Fruit fly (Drosophila melanogaster): ENCODE measurements around the gene Trf2.
A peak's percentile ranks its signal among the peaks of the same experiment; 100 is the strongest.

Gene Trf2

dm6 chrX:8398177-8399018 lies 10.7 kb upstream of the Trf2 start, which contains the start of gene CG10555 (continued):
- TF ChIP-seq zen (tag; optimal IDR thresholded peaks at IDR 0.05) (peak; percentile 97), gem (tag; optimal IDR thresholded peaks at IDR 0.05) (peak; percentile 96), ATbp (GFP tag; optimal IDR thresholded peaks at IDR 0.05) (peak; percentile 43), grn (GFP tag; optimal IDR thresholded peaks at IDR 0.05) (no peak), CG32532 (GFP tag; IDR thresholded peaks at IDR 0.05) (peak; percentile 79), pan (optimal IDR thresholded peaks at IDR 0.05) (no peak), pan (GFP tag; optimal IDR thresholded peaks at IDR 0.05 in 1 of 2, IDR thresholded peaks at IDR 0.05 in 1 of 2) (peak in 1 of 2 experiments; percentile 89), CG12769 (tag; optimal IDR thresholded peaks at IDR 0.05) (peak; percentile 86), sima (GFP tag; optimal IDR thresholded peaks at IDR 0.05) (peak; percentile 41), Scr (GFP tag; IDR thresholded peaks at IDR 0.05; ENCODE audit: partially characterized antibody) (peak; percentile 73), TFAM (GFP tag; optimal IDR thresholded peaks at IDR 0.05) (no peak), Six4 (GFP tag; optimal IDR thresholded peaks at IDR 0.05) (peak; percentile 59), slbo (GFP tag; IDR thresholded peaks at IDR 0.05) (peak; percentile 91), Mad (GFP tag; optimal IDR thresholded peaks at IDR 0.05) (peak; percentile 90), trh (GFP tag; optimal IDR thresholded peaks at IDR 0.05) (no peak), CG12236 (GFP tag; optimal IDR thresholded peaks at IDR 0.05) (peak; percentile 70), CG7745 (tag; optimal IDR thresholded peaks at IDR 0.05) (no peak), CG4707 (GFP tag; optimal IDR thresholded peaks at IDR 0.05) (no peak), tap (tag; optimal IDR thresholded peaks at IDR 0.05) (peak; percentile 25), CG8290 (GFP tag; optimal IDR thresholded peaks at IDR 0.05) (peak; percentile 22), CG8290 (tag; optimal IDR thresholded peaks at IDR 0.05) (peak; percentile 64 to 81), ems (GFP tag; optimal IDR thresholded peaks at IDR 0.05) (peak; percentile 87), Hr39 (optimal IDR thresholded peaks at IDR 0.05) (no peak), CG7928 (GFP tag; optimal IDR thresholded peaks at IDR 0.05) (peak; percentile 18), Dref (GFP tag; IDR thresholded peaks at IDR 0.05) (peak; percentile 57), CG3847 (GFP tag; IDR thresholded peaks at IDR 0.05) (peak; percentile 91), gt (GFP tag; IDR thresholded peaks at IDR 0.05) (peak; percentile 84), Tbp (GFP tag; optimal IDR thresholded peaks at IDR 0.05) (no peak), CG11247 (GFP tag; IDR thresholded peaks at IDR 0.05) (peak; percentile 89), Poxn (GFP tag; IDR thresholded peaks at IDR 0.05) (peak; percentile 60; the same call in 1 of the 2 replicates), zf30C (GFP tag; optimal IDR thresholded peaks at IDR 0.05) (no peak), twi (tag; optimal IDR thresholded peaks at IDR 0.05) (peak; percentile 72), H2.0 (GFP tag; IDR thresholded peaks at IDR 0.05) (peak; percentile 89), CG7556 (GFP tag; optimal IDR thresholded peaks at IDR 0.05) (peak; percentile 80), ranshi (GFP tag; IDR thresholded peaks at IDR 0.05) (peak; percentile 84), hkb (optimal IDR thresholded peaks at IDR 0.05) (peak; percentile 95), hkb (GFP tag; IDR thresholded peaks at IDR 0.05) (peak; percentile 82), CG30020 (tag; optimal IDR thresholded peaks at IDR 0.05) (peak; percentile 84), CG5180 (GFP tag; optimal IDR thresholded peaks at IDR 0.05) (peak; percentile 34), CG11085 (GFP tag; IDR thresholded peaks at IDR 0.05) (peak; percentile 80), CG11456 (GFP tag; IDR thresholded peaks at IDR 0.05) (peak; percentile 88), Dll (GFP tag; IDR thresholded peaks at IDR 0.05; ENCODE audit: partially characterized antibody) (peak; percentile 69; the same call in 3 of the 4 replicates), p53 (GFP tag; optimal IDR thresholded peaks at IDR 0.05) (peak; percentile 41), CG6791 (GFP tag; IDR thresholded peaks at IDR 0.05; ENCODE audit: partially characterized antibody) (peak; percentile 75), Eip74EF (GFP tag; optimal IDR thresholded peaks at IDR 0.05) (peak in 1 of 2 experiments; percentile 33), CG2116 (GFP tag; optimal IDR thresholded peaks at IDR 0.05) (peak; percentile 87), CG11696 (GFP tag; IDR thresholded peaks at IDR 0.05) (0 out of 2 replicates have a peak, but pooled peaks have one; percentile 48), ash1 (GFP tag; optimal IDR thresholded peaks at IDR 0.05) (no peak), croc (GFP tag; conservative IDR thresholded peaks at IDR 0.05) (peak; percentile 91), da (GFP tag; optimal IDR thresholded peaks at IDR 0.05) (peak; percentile 80)

All from whole organism, embryonic.